Fruit fly (Drosophila melanogaster) Kc167 (cell line): Measurements from ENCODE around the gene Cdk5alpha.

ENCODE experiments used
- Myc ChIP-seq: fragments of >200 bp; optimal IDR thresholded peaks from 2 replicates; lab custom pipeline; 2017; ENCODE audit warnings: missing external identifiers
- Sin3A ChIP-seq: fragments of >200 bp; optimal IDR thresholded peaks from 2 replicates; lab custom pipeline; 2018; ENCODE audit warnings: missing external identifiers
- h ChIP-seq: fragments of >200 bp; optimal IDR thresholded peaks from 3 replicates; lab custom pipeline; 2018; ENCODE audit warnings: missing external identifiers
- psq ChIP-seq: fragments of >200 bp; optimal IDR thresholded peaks from 2 replicates; lab custom pipeline; 2017; ENCODE audit warnings: missing external identifiers
- ttk ChIP-seq: sonication (Bioruptor generic); optimal IDR thresholded peaks from 2 replicates; lab custom pipeline; 2017; ENCODE audit warnings: missing external identifiers

DNA sequence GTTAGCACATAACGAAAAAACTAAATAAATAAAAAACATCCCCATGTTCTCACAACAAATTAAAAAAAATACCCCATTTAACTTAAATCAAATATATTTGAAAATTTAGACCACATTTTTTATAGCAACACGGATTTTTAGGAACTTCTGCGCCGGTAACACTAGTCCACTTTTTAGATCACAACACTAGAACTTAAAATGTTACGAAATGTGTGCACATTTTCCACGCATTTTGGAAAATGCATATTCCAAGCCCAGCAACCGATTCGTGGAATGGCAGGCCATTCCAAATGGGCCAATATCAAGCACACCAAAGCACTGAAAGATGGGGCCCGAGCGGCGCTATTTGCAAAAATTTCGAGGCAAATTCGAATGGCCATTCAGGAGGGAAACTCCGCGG lies 42.1 kb downstream of the Cdk5alpha start, which contains the start of gene CG4957:
- TF ChIP-seq psq (lab: Kevin White, UChicago) (no peak), h (no peak), Myc (no peak), Sin3A (lab: Kevin White, UChicago) (no peak), ttk (no peak)
